Fruit fly (Drosophila melanogaster) whole organism, embryonic: ENCODE results near the gene Sps2.

Experiments used
- CG10147 ChIP-seq: fragments of 200-800 bp; sonication (Bioruptor generic); optimal IDR thresholded peaks from 2 replicates; lab custom pipeline; 2019; ENCODE audit warnings: missing biosample characterization, mild to moderate bottlenecking, missing genetic modification characterization, moderate library complexity
- CG10462 ChIP-seq: fragments of 200-800 bp; sonication (Bioruptor generic); optimal IDR thresholded peaks from 2 replicates; lab custom pipeline; 2016; ENCODE audit warnings: missing biosample characterization, missing genetic modification characterization
- CG10543 ChIP-seq: fragments of 200-800 bp; sonication (Bioruptor generic); optimal IDR thresholded peaks from 3 replicates; lab custom pipeline; 2017; ENCODE audit warnings: missing biosample characterization, mild to moderate bottlenecking, missing genetic modification characterization, moderate library complexity
- CG12104 ChIP-seq: fragments of 200-800 bp; sonication (Bioruptor generic); optimal IDR thresholded peaks from 3 replicates; lab custom pipeline; 2016; ENCODE audit warnings: missing biosample characterization, missing genetic modification characterization
- CG12236 ChIP-seq: fragments of 200-800 bp; sonication (Bioruptor generic); optimal IDR thresholded peaks from 2 replicates; lab custom pipeline; 2016; ENCODE audit warnings: missing biosample characterization, missing genetic modification characterization
- CG12769 ChIP-seq: fragments of 200-800 bp; sonication (Bioruptor generic); optimal IDR thresholded peaks from 2 replicates; lab custom pipeline; 2019; ENCODE audit warnings: missing biosample characterization, mild to moderate bottlenecking, missing genetic modification characterization, moderate library complexity
- CG15514 ChIP-seq: fragments of 200-800 bp; sonication (Bioruptor generic); optimal IDR thresholded peaks from 3 replicates; lab custom pipeline; 2017; ENCODE audit warnings: missing biosample characterization, missing genetic modification characterization, mild to moderate bottlenecking, moderate library complexity, missing genetic modification reagents
- CG15601 ChIP-seq: fragments of 200-800 bp; sonication (Bioruptor generic); optimal IDR thresholded peaks from 3 replicates; lab custom pipeline; 2019; ENCODE audit warnings: missing biosample characterization, mild to moderate bottlenecking, missing genetic modification characterization, moderate library complexity
- CG1603 ChIP-seq: fragments of 200-800 bp; sonication (Bioruptor generic); optimal IDR thresholded peaks from 2 replicates; lab custom pipeline; 2019; ENCODE audit warnings: missing biosample characterization, mild to moderate bottlenecking, missing genetic modification characterization, moderate library complexity
- CG16813 ChIP-seq: fragments of 200-800 bp; sonication (Bioruptor generic); IDR thresholded peaks from 3 replicates; pipeline ENCODE4 v1.3.6; 2022; ENCODE audit warnings: missing biosample characterization, missing genetic modification characterization; ENCODE audit not compliant: partially characterized antibody
- CG2116 ChIP-seq: fragments of 200-800 bp; sonication (Bioruptor generic); optimal IDR thresholded peaks from 3 replicates; lab custom pipeline; 2018; ENCODE audit warnings: missing biosample characterization, mild to moderate bottlenecking, missing genetic modification characterization
- CG30403 ChIP-seq: fragments of 200-800 bp; sonication (Bioruptor generic); optimal IDR thresholded peaks from 3 replicates; lab custom pipeline; 2016; ENCODE audit warnings: missing biosample characterization, missing genetic modification characterization
- CG32772 ChIP-seq: fragments of 200-800 bp; sonication (Bioruptor generic); IDR thresholded peaks from 2 replicates; pipeline ENCODE4 v1.3.6; 2022; ENCODE audit warnings: missing biosample characterization, missing genetic modification characterization
- CG3847 ChIP-seq: fragments of 200-800 bp; sonication (Bioruptor generic); IDR thresholded peaks from 2 replicates; pipeline ENCODE4 v1.3.6; 2022; ENCODE audit warnings: missing biosample characterization, missing genetic modification characterization
- CG7839 ChIP-seq: fragments of 200-800 bp; sonication (Bioruptor generic); optimal IDR thresholded peaks from 3 replicates; lab custom pipeline; 2018; ENCODE audit warnings: missing biosample characterization, mild to moderate bottlenecking, missing genetic modification characterization, moderate library complexity
- CG8290 ChIP-seq, 3 experiments: fragments of 200-800 bp; sonication (Bioruptor generic); optimal IDR thresholded peaks; 2 replicates each; lab custom pipeline; 2016 to 2019; ENCODE audit warnings: missing biosample characterization in 3 of 3, missing genetic modification characterization in 3 of 3, mild to moderate bottlenecking in 2 of 3, moderate library complexity in 1 of 3
- CG8359 ChIP-seq: fragments of 200-800 bp; sonication (Bioruptor generic); optimal IDR thresholded peaks from 2 replicates; lab custom pipeline; 2017; ENCODE audit warnings: missing biosample characterization, mild to moderate bottlenecking, missing genetic modification characterization, borderline replicate concordance
- CG8924 ChIP-seq: fragments of 200-800 bp; optimal IDR thresholded peaks from 3 replicates; lab custom pipeline; 2019; ENCODE audit warnings: missing biosample characterization, mild to moderate bottlenecking, missing genetic modification characterization, moderate library complexity
- CG9876 ChIP-seq: fragments of 200-800 bp; sonication (Bioruptor generic); optimal IDR thresholded peaks from 2 replicates; lab custom pipeline; 2016; ENCODE audit warnings: missing biosample characterization, missing genetic modification characterization
- CHES-1-like ChIP-seq: fragments of 200-800 bp; sonication (Bioruptor generic); optimal IDR thresholded peaks from 2 replicates; lab custom pipeline; 2016; ENCODE audit warnings: missing biosample characterization, missing genetic modification characterization
- CoRest ChIP-seq: fragments of 200-800 bp; sonication (Bioruptor generic); optimal IDR thresholded peaks from 3 replicates; lab custom pipeline; 2018; ENCODE audit warnings: missing biosample characterization, mild to moderate bottlenecking, missing genetic modification characterization, moderate library complexity
- D19B ChIP-seq: fragments of 200-800 bp; sonication (Bioruptor generic); optimal IDR thresholded peaks from 2 replicates; lab custom pipeline; 2017; ENCODE audit warnings: missing biosample characterization, mild to moderate bottlenecking, missing genetic modification characterization
- Dll ChIP-seq: fragments of 200-800 bp; sonication (Bioruptor generic); IDR thresholded peaks from 4 replicates; pipeline ENCODE4 v1.3.6; 2022; ENCODE audit warnings: missing biosample characterization, missing genetic modification characterization; ENCODE audit not compliant: partially characterized antibody
- Doc3 ChIP-seq: fragments of 200-800 bp; sonication (Bioruptor generic); IDR thresholded peaks from 3 replicates; pipeline ENCODE4 v1.3.6; 2022; ENCODE audit warnings: missing biosample characterization, missing genetic modification characterization; ENCODE audit not compliant: partially characterized antibody
- E2f2 ChIP-seq: fragments of 200-800 bp; sonication (Bioruptor generic); IDR thresholded peaks from 2 replicates; pipeline ENCODE4 v1.3.6; 2022; ENCODE audit warnings: missing biosample characterization, missing genetic modification characterization
- Fer1 ChIP-seq: fragments of 200-800 bp; sonication (Bioruptor generic); optimal IDR thresholded peaks from 2 replicates; lab custom pipeline; 2017; ENCODE audit warnings: missing biosample characterization, mild to moderate bottlenecking, missing genetic modification characterization
- Fer3 ChIP-seq: fragments of 200-800 bp; sonication (Bioruptor generic); optimal IDR thresholded peaks from 2 replicates; lab custom pipeline; 2018; ENCODE audit warnings: missing biosample characterization, mild to moderate bottlenecking, missing genetic modification characterization, moderate library complexity
- Hmr ChIP-seq: fragments of 200-800 bp; sonication (Bioruptor generic); optimal IDR thresholded peaks from 3 replicates; lab custom pipeline; 2017; ENCODE audit warnings: mild to moderate bottlenecking, missing biosample characterization, missing genetic modification reagents, missing genetic modification characterization
- Med ChIP-seq: fragments of 200-800 bp; sonication (Bioruptor generic); peaks from one replicate; lab custom pipeline; 2016; ENCODE audit warnings: missing biosample characterization, missing genetic modification characterization, mild to moderate bottlenecking, inconsistent platforms, moderate library complexity
- Meics ChIP-seq: fragments of 200-800 bp; sonication (Bioruptor generic); optimal IDR thresholded peaks from 2 replicates; lab custom pipeline; 2017; ENCODE audit warnings: missing biosample characterization, mild to moderate bottlenecking, missing genetic modification characterization
- Ravus ChIP-seq: fragments of 200-800 bp; sonication (Bioruptor generic); IDR thresholded peaks from 2 replicates; pipeline ENCODE4 v1.3.6; 2022; ENCODE audit warnings: missing biosample characterization, missing genetic modification characterization
- Rfx ChIP-seq: fragments of 200-800 bp; sonication (Bioruptor generic); IDR thresholded peaks from 2 replicates; pipeline ENCODE4 v1.3.6; 2022; ENCODE audit warnings: missing biosample characterization, missing genetic modification characterization
- Stat92E ChIP-seq, 3 experiments: fragments of >200 bp in 2 of 3; fragments of 200-800 bp in 1 of 3; sonication (Bioruptor generic) in 1 of 3; optimal IDR thresholded peaks; 2 replicates each; lab custom pipeline; 2017 to 2019; ENCODE audit warnings: missing biosample characterization in 3 of 3, missing genetic modification characterization in 3 of 3, mild to moderate bottlenecking in 1 of 3, moderate library complexity in 1 of 3
- Vsx1 ChIP-seq: fragments of 200-800 bp; sonication (Bioruptor generic); optimal IDR thresholded peaks from 2 replicates; lab custom pipeline; 2017; ENCODE audit warnings: missing biosample characterization, mild to moderate bottlenecking, missing genetic modification characterization, missing genetic modification reagents
- amos ChIP-seq: fragments of 200-800 bp; sonication (Bioruptor generic); IDR thresholded peaks from 2 replicates; pipeline ENCODE4 v1.3.6; 2022; ENCODE audit warnings: missing biosample characterization, missing genetic modification characterization; ENCODE audit not compliant: partially characterized antibody
- ap ChIP-seq: fragments of 200-800 bp; sonication (Bioruptor generic); IDR thresholded peaks from 2 replicates; pipeline ENCODE4 v1.3.6; 2022; ENCODE audit warnings: missing biosample characterization, missing genetic modification characterization
- bbx ChIP-seq: fragments of 200-800 bp; sonication (Bioruptor generic); IDR thresholded peaks from 2 replicates; pipeline ENCODE4 v1.3.6; 2022; ENCODE audit warnings: missing biosample characterization, missing genetic modification characterization; ENCODE audit not compliant: partially characterized antibody
- disco-r ChIP-seq: fragments of 200-800 bp; sonication (Bioruptor generic); optimal IDR thresholded peaks from 2 replicates; lab custom pipeline; 2016; ENCODE audit warnings: missing biosample characterization, missing genetic modification characterization
- gsb ChIP-seq: fragments of 200-800 bp; sonication (Bioruptor generic); IDR thresholded peaks from 2 replicates; pipeline ENCODE4 v1.3.6; 2022; ENCODE audit warnings: missing biosample characterization, missing genetic modification characterization
- h ChIP-seq: fragments of >200 bp; optimal IDR thresholded peaks from 2 replicates; lab custom pipeline; 2017
- hbn ChIP-seq: fragments of 200-800 bp; sonication (Bioruptor generic); IDR thresholded peaks from 2 replicates; pipeline ENCODE4 v1.3.6; 2022; ENCODE audit warnings: missing biosample characterization, missing genetic modification characterization; ENCODE audit not compliant: partially characterized antibody
- insv ChIP-seq, 2 experiments: fragments of 200-800 bp; sonication (Bioruptor generic); optimal IDR thresholded peaks; 3 replicates each; lab custom pipeline; 2016 to 2018; ENCODE audit warnings: missing biosample characterization in 2 of 2, missing genetic modification characterization in 2 of 2
- peb ChIP-seq: fragments of 200-800 bp; sonication (Bioruptor generic); IDR thresholded peaks from 2 replicates; pipeline ENCODE4 v1.3.6; 2022; ENCODE audit warnings: missing biosample characterization, missing genetic modification characterization
- pfk ChIP-seq: fragments of 200-800 bp; sonication (Bioruptor generic); optimal IDR thresholded peaks from 2 replicates; lab custom pipeline; 2018; ENCODE audit warnings: missing biosample characterization, mild to moderate bottlenecking, missing genetic modification characterization, moderate library complexity
- pzg ChIP-seq: fragments of 200-800 bp; sonication (Bioruptor generic); optimal IDR thresholded peaks from 3 replicates; lab custom pipeline; 2018; ENCODE audit warnings: missing biosample characterization, mild to moderate bottlenecking, missing genetic modification characterization, moderate library complexity
- sna ChIP-seq: fragments of 200-800 bp; sonication (Bioruptor generic); IDR thresholded peaks from 2 replicates; pipeline ENCODE4 v1.3.6; 2022; ENCODE audit warnings: missing biosample characterization, missing genetic modification characterization; ENCODE audit not compliant: partially characterized antibody
- sob ChIP-seq: fragments of 200-800 bp; sonication (Bioruptor generic); IDR thresholded peaks from 2 replicates; pipeline ENCODE4 v1.3.6; 2022; ENCODE audit warnings: missing biosample characterization, missing genetic modification characterization
- vnd ChIP-seq: fragments of 200-800 bp; sonication (Bioruptor generic); IDR thresholded peaks from 3 replicates; pipeline ENCODE4 v1.3.6; 2022; ENCODE audit warnings: missing biosample characterization, missing genetic modification characterization; ENCODE audit not compliant: partially characterized antibody

The Sps2 gene

dm6 chr2L:10362408-10363067 lies 20.1 kb downstream of the Sps2 start, which contains the start of the genes Cand1 and pim (continued):
- no peak for TF ChIP-seq h (lab: Kevin White, UChicago)
- TF ChIP-seq CG8290 (GFP tag; optimal IDR thresholded peaks at IDR 0.05; lab: Kevin White, UChicago), result no peak
- no peak for TF ChIP-seq CG8290 (tag; optimal IDR thresholded peaks at IDR 0.05; lab: Kevin White, UChicago)
- no peak for TF ChIP-seq CG12769
- no peak for TF ChIP-seq gsb (GFP tag; lab: Robert Waterston, UW)
- TF ChIP-seq D19B, result no peak
- TF ChIP-seq Stat92E (GFP tag; optimal IDR thresholded peaks at IDR 0.05; lab: Kevin White, UChicago), result no peak
- TF ChIP-seq Dll, result peak; percentile 76
- no peak for TF ChIP-seq CG3847 (GFP tag; lab: Robert Waterston, UW)
- TF ChIP-seq Rfx (GFP tag; lab: Robert Waterston, UW), result peak; percentile 35; the same call in 1 of the 2 replicates
- TF ChIP-seq Fer3 (tag; lab: Kevin White, UChicago), result no peak
- TF ChIP-seq CG7839 (tag; lab: Kevin White, UChicago), result no peak
- no peak for TF ChIP-seq CG12104 (GFP tag; lab: Kevin White, UChicago)
- TF ChIP-seq CG2116 (GFP tag; lab: Kevin White, UChicago), result peak; percentile 31
- TF ChIP-seq CG8359 (GFP tag; lab: Kevin White, UChicago), result no peak
- TF ChIP-seq Hmr (GFP tag; lab: Kevin White, UChicago), result no peak
- TF ChIP-seq CG10147 (GFP tag; lab: Kevin White, UChicago), result peak; percentile 25
- TF ChIP-seq E2f2 (GFP tag; lab: Robert Waterston, UW), result peak; percentile 83
- TF ChIP-seq insv (GFP tag; optimal IDR thresholded peaks at IDR 0.05; lab: Kevin White, UChicago), result no peak
- peak; percentile 42 for TF ChIP-seq CG8924 (tag; lab: Kevin White, UChicago)
- TF ChIP-seq CG10462 (GFP tag; lab: Kevin White, UChicago), result no peak
- no peak for TF ChIP-seq sob (GFP tag; lab: Robert Waterston, UW)
- TF ChIP-seq Doc3, result peak; percentile 64; the same call in 2 of the 3 replicates
- TF ChIP-seq ap (GFP tag; lab: Robert Waterston, UW), result no peak
- peak; percentile 33; the same call in 1 of the 3 replicates for TF ChIP-seq vnd
- no peak for TF ChIP-seq disco-r (GFP tag; lab: Kevin White, UChicago)
- TF ChIP-seq CG9876 (GFP tag; lab: Kevin White, UChicago), result no peak
- peak; percentile 58 for TF ChIP-seq pzg (GFP tag; lab: Kevin White, UChicago)
- peak; percentile 46; the same call in 1 of the 2 replicates for TF ChIP-seq hbn
- TF ChIP-seq Vsx1, result no peak
- no peak for TF ChIP-seq Meics
- TF ChIP-seq CG12236 (GFP tag; lab: Kevin White, UChicago), result no peak
- peak; percentile 90 for TF ChIP-seq pfk (GFP tag; lab: Kevin White, UChicago)
- peak; percentile 59 for TF ChIP-seq CoRest (tag; lab: Kevin White, UChicago)
- TF ChIP-seq bbx (GFP tag; lab: Robert Waterston, UW), result peak; percentile 66
- TF ChIP-seq CG15514 (GFP tag; lab: Kevin White, UChicago), result peak; percentile 38
- TF ChIP-seq CHES-1-like (GFP tag; lab: Kevin White, UChicago), result no peak
- peak; percentile 3 for TF ChIP-seq CG30403 (GFP tag; lab: Kevin White, UChicago)
- TF ChIP-seq peb (GFP tag; lab: Robert Waterston, UW), result no peak
- TF ChIP-seq Ravus (GFP tag; lab: Robert Waterston, UW), result no peak
- peak; percentile 91 for TF ChIP-seq CG1603 (tag; lab: Kevin White, UChicago)
- TF ChIP-seq amos (GFP tag; lab: Robert Waterston, UW), result peak; percentile 71
- TF ChIP-seq CG16813 (GFP tag; lab: Robert Waterston, UW), result peak; percentile 70
- TF ChIP-seq CG32772 (GFP tag; lab: Robert Waterston, UW), result no peak
- no peak for TF ChIP-seq sna (GFP tag; lab: Robert Waterston, UW)
- peak; percentile 3 for TF ChIP-seq Fer1 (GFP tag; lab: Kevin White, UChicago)
- no peak for TF ChIP-seq CG10543 (GFP tag; lab: Kevin White, UChicago)
- peak; percentile 62 for TF ChIP-seq CG15601 (tag; lab: Kevin White, UChicago)
- peak; percentile 17 for TF ChIP-seq Med
